Worm (Caenorhabditis elegans): ENCODE measurements around the gene mai-2.
A peak's percentile ranks its signal among the peaks of the same experiment; 100 is the strongest.

The mai-2 gene

DNA sequence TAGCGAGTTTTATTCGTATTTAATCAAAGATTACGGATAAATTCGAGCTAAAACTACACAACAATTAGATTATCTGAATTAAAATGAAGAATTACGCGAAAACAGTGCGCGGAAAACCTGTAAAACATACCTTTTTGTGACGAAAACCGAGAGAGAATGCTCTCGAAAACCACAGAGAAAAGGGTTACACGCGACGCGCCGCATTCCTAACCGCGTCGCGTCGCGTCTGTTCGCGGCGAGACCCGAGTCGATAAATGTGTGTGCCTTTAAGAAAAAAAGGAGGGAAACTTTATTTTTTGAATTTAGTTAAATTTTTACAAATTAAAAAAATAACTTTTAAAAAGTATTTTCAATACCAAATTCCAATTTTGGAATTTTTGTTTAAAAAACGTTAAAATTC, 47.0 kb upstream of the mai-2 start, which contains the start of gene hrpa-1 (continued):
- peak; percentile 40 to 95 for TF ChIP-seq lsy-2 (tag; optimal IDR thresholded peaks at IDR 0.05)
- no peak for TF ChIP-seq ctbp-1 (GFP tag; IDR thresholded peaks at IDR 0.05)
- peak in 1 of 2 experiments; percentile 64 for TF ChIP-seq mdl-1 (tag; optimal IDR thresholded peaks at IDR 0.05)
- no peak for TF ChIP-seq zip-11 (GFP tag; IDR thresholded peaks at IDR 0.05)
- no peak for TF ChIP-seq F44E2.7 (GFP tag; IDR thresholded peaks at IDR 0.05)
- no peak for TF ChIP-seq dmd-9 (GFP tag; IDR thresholded peaks at IDR 0.05)
- no peak for TF ChIP-seq saeg-2 (GFP tag; IDR thresholded peaks at IDR 0.05)
- no peak for TF ChIP-seq set-16 (GFP tag; IDR thresholded peaks at IDR 0.05)
- no peak for TF ChIP-seq mxl-2 (GFP tag; conservative IDR thresholded peaks at IDR 0.05)
- TF ChIP-seq pha-4 (GFP tag; IDR thresholded peaks at IDR 0.05), result peak; percentile 30; the same call in 1 of the 2 replicates
- TF ChIP-seq pha-4 (tag; optimal IDR thresholded peaks at IDR 0.05), result no peak
- TF ChIP-seq Y48G9A.11 (GFP tag; IDR thresholded peaks at IDR 0.05), result no peak
- TF ChIP-seq spr-1 (tag; optimal IDR thresholded peaks at IDR 0.05), result peak; percentile 61
- TF ChIP-seq ceh-62 (tag; optimal IDR thresholded peaks at IDR 0.05), result no peak
- no peak for TF ChIP-seq aly-2 (tag; optimal IDR thresholded peaks at IDR 0.05)
- TF ChIP-seq lin-38 (GFP tag; IDR thresholded peaks at IDR 0.05), result peak; percentile 83
- TF ChIP-seq Y105C5A.15 (GFP tag; IDR thresholded peaks at IDR 0.05), result no peak
- no peak for TF ChIP-seq nhr-48 (tag; optimal IDR thresholded peaks at IDR 0.05)
- TF ChIP-seq lin-29 (GFP tag; IDR thresholded peaks at IDR 0.05), result no peak
- 0 out of 2 replicates have a peak, but pooled peaks have one; percentile 8 for TF ChIP-seq vab-7 (GFP tag; IDR thresholded peaks at IDR 0.05)
- peak; percentile 39 for TF ChIP-seq snpc-4 (tag; optimal IDR thresholded peaks at IDR 0.05)
- TF ChIP-seq F10B5.3 (tag; optimal IDR thresholded peaks at IDR 0.05), result no peak
- peak; percentile 45 for TF ChIP-seq nhr-6 (tag; optimal IDR thresholded peaks at IDR 0.05)
- TF ChIP-seq mep-1 (tag; optimal IDR thresholded peaks at IDR 0.05), result peak; percentile 87
- no peak for TF ChIP-seq lin-15B (tag; optimal IDR thresholded peaks at IDR 0.05)
- TF ChIP-seq tag-97 (GFP tag; IDR thresholded peaks at IDR 0.05), result no peak
- TF ChIP-seq daf-16 (GFP tag; optimal IDR thresholded peaks at IDR 0.05), result peak in 1 of 2 experiments; percentile 14
- TF ChIP-seq daf-16 (tag; optimal IDR thresholded peaks at IDR 0.05), result peak; percentile 50
- no peak for TF ChIP-seq dmd-8 (GFP tag; IDR thresholded peaks at IDR 0.05)

DNA sequence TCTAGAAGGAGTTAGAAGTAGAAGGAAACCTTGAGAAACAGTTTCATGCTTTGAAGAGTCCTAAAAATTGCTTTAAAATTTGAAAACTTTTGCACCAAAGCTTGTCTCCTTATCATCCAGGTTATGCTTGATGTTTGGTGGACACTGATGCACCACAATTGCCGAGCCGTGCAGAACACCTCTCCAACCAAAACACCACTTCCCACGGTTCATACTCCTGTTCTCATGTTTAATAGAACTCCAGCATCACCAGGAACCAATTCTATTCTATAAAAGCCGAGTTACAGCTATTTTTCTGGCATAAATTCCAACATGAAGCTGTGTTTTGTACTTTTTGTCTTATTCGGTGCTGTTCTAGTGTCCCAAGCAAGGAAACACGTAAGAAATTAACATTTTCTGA, 44.5 kb upstream of the mai-2 start, which contains the start of gene F42A6.2:
Gene F42A6.2, plus strand, starts transcription at position 301 of the 400 bp plus-strand sequence.
- TF ChIP-seq aha-1 (tag), result peak; percentile 18
- TF ChIP-seq zfp-3 (GFP tag; conservative IDR thresholded peaks at IDR 0.05), result no peak
- TF ChIP-seq php-3 (GFP tag; IDR thresholded peaks at IDR 0.05), result no peak
- TF ChIP-seq fkh-10 (GFP tag; optimal IDR thresholded peaks at IDR 0.05), result no peak
- TF ChIP-seq zfp-2 (tag; optimal IDR thresholded peaks at IDR 0.05), result no peak
- TF ChIP-seq tag-97 (GFP tag; IDR thresholded peaks at IDR 0.05), result no peak

DNA sequence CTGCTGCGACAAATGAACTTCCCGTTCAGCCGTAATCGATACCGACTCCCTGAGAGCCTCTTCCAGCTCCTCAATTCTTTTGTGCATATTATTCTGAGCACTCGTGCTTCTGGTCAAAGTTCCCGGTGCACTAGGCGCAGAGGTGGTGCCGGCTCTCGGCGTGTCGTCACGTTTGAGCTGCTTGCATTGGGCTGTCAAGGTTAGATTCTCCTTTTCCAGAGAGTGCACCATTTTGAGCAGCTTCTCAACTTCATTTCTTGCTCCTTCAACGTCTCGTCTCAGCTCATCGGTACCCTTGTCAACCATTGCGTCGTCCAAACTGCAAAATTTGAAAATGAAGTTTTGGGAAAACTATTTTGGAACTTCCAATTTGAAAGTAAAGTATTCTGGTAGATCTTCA, 40.2 kb upstream of the mai-2 start:
- TF ChIP-seq aha-1 (tag), result peak; percentile 96
- no peak for TF ChIP-seq vab-7 (GFP tag; IDR thresholded peaks at IDR 0.05)
- TF ChIP-seq snpc-4 (tag; optimal IDR thresholded peaks at IDR 0.05), result no peak
- TF ChIP-seq zip-2 (tag; optimal IDR thresholded peaks at IDR 0.05), result no peak
- TF ChIP-seq set-16 (GFP tag; IDR thresholded peaks at IDR 0.05), result peak; percentile 20; the same call in 1 of the 2 replicates
- TF ChIP-seq php-3 (GFP tag; IDR thresholded peaks at IDR 0.05), result no peak
- no peak for TF ChIP-seq pqm-1 (tag; optimal IDR thresholded peaks at IDR 0.05)

- TF ChIP-seq F26F4.8 (GFP tag; conservative IDR thresholded peaks at IDR 0.05), result no peak
- TF ChIP-seq dmd-8 (GFP tag; IDR thresholded peaks at IDR 0.05), result no peak
- peak; percentile 69 for TF ChIP-seq set-16 (GFP tag; IDR thresholded peaks at IDR 0.05)
Observed at ce11 chrIV:3348334-3348733, 37.4 kb upstream of the mai-2 start.
